Worm (Caenorhabditis elegans) whole organism, midembryonic: ENCODE measurements around the gene rfs-1.

Experiments used
- T22C8.4 ChIP-seq: fragments of 200-800 bp; sonication (Bioruptor generic); IDR thresholded peaks from 2 replicates; pipeline ENCODE4 v1.3.6; 2022; ENCODE audit warnings: missing genetic modification characterization, missing compliant biosample characterization
- cog-1 ChIP-seq: sonication (generic microtip); optimal IDR thresholded peaks from 2 replicates; lab custom pipeline; 2016; ENCODE audit warnings: missing genetic modification characterization, missing compliant biosample characterization
- flt-1 ChIP-seq: fragments of 200-800 bp; sonication (Bioruptor generic); IDR thresholded peaks from 2 replicates; pipeline ENCODE4 v1.3.6; 2022; ENCODE audit warnings: missing genetic modification characterization, missing compliant biosample characterization
- klf-2 ChIP-seq: fragments of 200-800 bp; sonication (Bioruptor generic); conservative IDR thresholded peaks from 2 replicates; pipeline ENCODE4 v1.3.6; 2022; ENCODE audit warnings: missing genetic modification reagents, missing genetic modification characterization, missing compliant biosample characterization
- med-1 ChIP-seq: sonication (generic microtip); optimal IDR thresholded peaks from 2 replicates; lab custom pipeline; 2017; ENCODE audit warnings: missing genetic modification characterization, mild to moderate bottlenecking, missing compliant biosample characterization, antibody characterized with exemption, missing genetic modification reagents; ENCODE audit not compliant: insufficient read depth
- ref-1 ChIP-seq: fragments of 200-800 bp; sonication (Bioruptor generic); conservative IDR thresholded peaks from 2 replicates; pipeline ENCODE4 v1.3.6; 2022; ENCODE audit warnings: missing genetic modification reagents, missing genetic modification characterization, missing compliant biosample characterization
- tab-1 ChIP-seq: fragments of 200-800 bp; sonication (Bioruptor generic); IDR thresholded peaks from 2 replicates; pipeline ENCODE4 v1.3.6; 2022; ENCODE audit warnings: missing genetic modification characterization, missing compliant biosample characterization
- ztf-23 ChIP-seq: fragments of 200-800 bp; sonication (Bioruptor generic); IDR thresholded peaks from 2 replicates; pipeline ENCODE4 v1.3.6; 2022; ENCODE audit warnings: missing genetic modification reagents, missing genetic modification characterization, missing compliant biosample characterization
- ztf-29 ChIP-seq: fragments of 200-800 bp; sonication (Bioruptor generic); IDR thresholded peaks from 2 replicates; pipeline ENCODE4 v1.3.6; 2022; ENCODE audit warnings: missing genetic modification reagents, missing genetic modification characterization, missing compliant biosample characterization

DNA sequence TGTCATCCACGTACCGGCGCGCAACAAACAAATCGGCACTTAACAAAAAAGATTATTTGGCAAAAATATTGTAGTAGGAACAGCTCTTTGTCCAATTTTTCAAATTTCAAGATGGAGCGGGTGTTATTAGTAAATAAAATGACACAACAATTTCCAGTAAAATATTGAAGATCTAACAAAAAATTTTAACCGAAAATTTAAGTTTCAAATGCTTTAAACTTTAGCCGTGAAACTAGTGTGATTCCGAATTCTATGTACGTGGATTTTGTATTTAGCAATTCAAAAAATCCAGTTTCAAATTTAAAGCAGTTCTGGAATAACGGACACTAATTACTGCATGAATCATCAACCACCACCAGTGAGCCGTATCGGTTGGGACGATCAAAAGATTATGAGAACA lies 23.5 kb upstream of the rfs-1 start, which contains the start of gene snb-5:
- TF ChIP-seq T22C8.4 (GFP tag; lab: Robert Waterston, UW) (no peak), ref-1 (GFP tag; lab: Robert Waterston, UW) (no peak), klf-2 (GFP tag; lab: Robert Waterston, UW) (no peak), tab-1 (GFP tag; lab: Robert Waterston, UW) (no peak), med-1 (GFP tag; lab: Kevin White, UChicago) (no peak), cog-1 (tag; lab: Kevin White, UChicago) (no peak), ztf-29 (no peak), flt-1 (no peak), ztf-23 (GFP tag; lab: Robert Waterston, UW) (no peak)
